Worm (Caenorhabditis elegans) whole organism, midembryonic: ENCODE measurements around the gene scp-1.
A peak's percentile ranks its signal among the peaks of the same experiment; 100 is the strongest.

Experiments used
- T22C8.4 ChIP-seq: fragments of 200-800 bp; sonication (Bioruptor generic); IDR thresholded peaks from 2 replicates; pipeline ENCODE4 v1.3.6; 2022; ENCODE audit warnings: missing genetic modification characterization, missing compliant biosample characterization
- cog-1 ChIP-seq: sonication (generic microtip); optimal IDR thresholded peaks from 2 replicates; lab custom pipeline; 2016; ENCODE audit warnings: missing genetic modification characterization, missing compliant biosample characterization
- flt-1 ChIP-seq: fragments of 200-800 bp; sonication (Bioruptor generic); IDR thresholded peaks from 2 replicates; pipeline ENCODE4 v1.3.6; 2022; ENCODE audit warnings: missing genetic modification characterization, missing compliant biosample characterization
- klf-2 ChIP-seq: fragments of 200-800 bp; sonication (Bioruptor generic); conservative IDR thresholded peaks from 2 replicates; pipeline ENCODE4 v1.3.6; 2022; ENCODE audit warnings: missing genetic modification reagents, missing genetic modification characterization, missing compliant biosample characterization
- med-1 ChIP-seq: sonication (generic microtip); optimal IDR thresholded peaks from 2 replicates; lab custom pipeline; 2017; ENCODE audit warnings: missing genetic modification characterization, mild to moderate bottlenecking, missing compliant biosample characterization, antibody characterized with exemption, missing genetic modification reagents; ENCODE audit not compliant: insufficient read depth
- ref-1 ChIP-seq: fragments of 200-800 bp; sonication (Bioruptor generic); conservative IDR thresholded peaks from 2 replicates; pipeline ENCODE4 v1.3.6; 2022; ENCODE audit warnings: missing genetic modification reagents, missing genetic modification characterization, missing compliant biosample characterization
- tab-1 ChIP-seq: fragments of 200-800 bp; sonication (Bioruptor generic); IDR thresholded peaks from 2 replicates; pipeline ENCODE4 v1.3.6; 2022; ENCODE audit warnings: missing genetic modification characterization, missing compliant biosample characterization
- ztf-23 ChIP-seq: fragments of 200-800 bp; sonication (Bioruptor generic); IDR thresholded peaks from 2 replicates; pipeline ENCODE4 v1.3.6; 2022; ENCODE audit warnings: missing genetic modification reagents, missing genetic modification characterization, missing compliant biosample characterization
- ztf-29 ChIP-seq: fragments of 200-800 bp; sonication (Bioruptor generic); IDR thresholded peaks from 2 replicates; pipeline ENCODE4 v1.3.6; 2022; ENCODE audit warnings: missing genetic modification reagents, missing genetic modification characterization, missing compliant biosample characterization

Gene scp-1

ce11 chrII:9305575-9305974, 28.2 kb upstream of the scp-1 start:
- no peak for TF ChIP-seq ref-1 (GFP tag; lab: Robert Waterston, UW)
- no peak for TF ChIP-seq T22C8.4 (GFP tag; lab: Robert Waterston, UW)
- no peak for TF ChIP-seq ztf-23
- no peak for TF ChIP-seq tab-1 (GFP tag; lab: Robert Waterston, UW)
- no peak for TF ChIP-seq flt-1
- TF ChIP-seq ztf-29 (GFP tag; lab: Robert Waterston, UW), result no peak
- TF ChIP-seq med-1 (GFP tag; lab: Kevin White, UChicago), result no peak
- no peak for TF ChIP-seq cog-1 (tag; lab: Kevin White, UChicago)
- no peak for TF ChIP-seq klf-2 (GFP tag; lab: Robert Waterston, UW)

ce11 chrII:9306835-9307234, 27.0 kb upstream of the scp-1 start:
- TF ChIP-seq ztf-23, result no peak
- no peak for TF ChIP-seq tab-1 (GFP tag; lab: Robert Waterston, UW)
- no peak for TF ChIP-seq ref-1 (GFP tag; lab: Robert Waterston, UW)
- TF ChIP-seq T22C8.4 (GFP tag; lab: Robert Waterston, UW), result no peak
- TF ChIP-seq klf-2 (GFP tag; lab: Robert Waterston, UW), result no peak
- no peak for TF ChIP-seq flt-1
- TF ChIP-seq ztf-29 (GFP tag; lab: Robert Waterston, UW), result no peak
- TF ChIP-seq cog-1 (tag; lab: Kevin White, UChicago), result no peak

ce11 chrII:9308614-9309046, 25.2 kb upstream of the scp-1 start:
- TF ChIP-seq tab-1 (GFP tag; lab: Robert Waterston, UW) (peak; percentile 59; the same call in 1 of the 2 replicates), ref-1 (GFP tag; lab: Robert Waterston, UW) (no peak), klf-2 (GFP tag; lab: Robert Waterston, UW) (no peak), flt-1 (0 out of 2 replicates have a peak, but pooled peaks have one; percentile 62), cog-1 (tag; lab: Kevin White, UChicago) (peak; percentile 59), ztf-23 (no peak), T22C8.4 (GFP tag; lab: Robert Waterston, UW) (no peak), ztf-29 (GFP tag; lab: Robert Waterston, UW) (no peak)

- no peak for TF ChIP-seq ref-1 (GFP tag; lab: Robert Waterston, UW)
- no peak for TF ChIP-seq tab-1 (GFP tag; lab: Robert Waterston, UW)
- no peak for TF ChIP-seq T22C8.4 (GFP tag; lab: Robert Waterston, UW)
- TF ChIP-seq klf-2 (GFP tag; lab: Robert Waterston, UW), result no peak
- TF ChIP-seq flt-1, result no peak
- no peak for TF ChIP-seq med-1 (GFP tag; lab: Kevin White, UChicago)
- TF ChIP-seq ztf-23, result no peak
- TF ChIP-seq cog-1 (tag; lab: Kevin White, UChicago), result no peak
- no peak for TF ChIP-seq ztf-29 (GFP tag; lab: Robert Waterston, UW)
These were observed 23.6 kb upstream of the scp-1 start, which contains the start of gene cam-1 for ce11 chrII:9310204-9310603. cam-1 (minus strand) TSS chrII:9310304.

- TF ChIP-seq tab-1 (GFP tag; lab: Robert Waterston, UW) (no peak), T22C8.4 (GFP tag; lab: Robert Waterston, UW) (no peak), ztf-23 (no peak), cog-1 (tag; lab: Kevin White, UChicago) (no peak), flt-1 (no peak), ref-1 (GFP tag; lab: Robert Waterston, UW) (no peak), med-1 (GFP tag; lab: Kevin White, UChicago) (no peak), klf-2 (GFP tag; lab: Robert Waterston, UW) (no peak), ztf-29 (GFP tag; lab: Robert Waterston, UW) (no peak)
These were observed 23.0 kb upstream of the scp-1 start for ce11 chrII:9310794-9311193.

ce11 chrII:9311702-9312101, 22.1 kb upstream of the scp-1 start:
- no peak for TF ChIP-seq flt-1
- no peak for TF ChIP-seq med-1 (GFP tag; lab: Kevin White, UChicago)
- TF ChIP-seq klf-2 (GFP tag; lab: Robert Waterston, UW), result no peak
- TF ChIP-seq ztf-23, result no peak
- TF ChIP-seq T22C8.4 (GFP tag; lab: Robert Waterston, UW), result no peak
- TF ChIP-seq ref-1 (GFP tag; lab: Robert Waterston, UW), result no peak
- no peak for TF ChIP-seq tab-1 (GFP tag; lab: Robert Waterston, UW)
- no peak for TF ChIP-seq cog-1 (tag; lab: Kevin White, UChicago)
- TF ChIP-seq ztf-29 (GFP tag; lab: Robert Waterston, UW), result no peak

ce11 chrII:9313335-9313734, 20.5 kb upstream of the scp-1 start:
- TF ChIP-seq ref-1 (GFP tag; lab: Robert Waterston, UW), result no peak
- no peak for TF ChIP-seq tab-1 (GFP tag; lab: Robert Waterston, UW)

- no peak for TF ChIP-seq ztf-23
- no peak for TF ChIP-seq tab-1 (GFP tag; lab: Robert Waterston, UW)
- no peak for TF ChIP-seq ztf-29 (GFP tag; lab: Robert Waterston, UW)
- TF ChIP-seq flt-1, result no peak
- no peak for TF ChIP-seq cog-1 (tag; lab: Kevin White, UChicago)
- TF ChIP-seq klf-2 (GFP tag; lab: Robert Waterston, UW), result no peak
- no peak for TF ChIP-seq T22C8.4 (GFP tag; lab: Robert Waterston, UW)
- no peak for TF ChIP-seq med-1 (GFP tag; lab: Kevin White, UChicago)
- TF ChIP-seq ref-1 (GFP tag; lab: Robert Waterston, UW), result no peak
These were observed 19.1 kb upstream of the scp-1 start for ce11 chrII:9314733-9315132.

- no peak for TF ChIP-seq flt-1
- TF ChIP-seq ref-1 (GFP tag; lab: Robert Waterston, UW), result no peak
- no peak for TF ChIP-seq tab-1 (GFP tag; lab: Robert Waterston, UW)
- TF ChIP-seq ztf-23, result no peak
- TF ChIP-seq klf-2 (GFP tag; lab: Robert Waterston, UW), result no peak
These were observed 18.1 kb upstream of the scp-1 start for ce11 chrII:9315692-9316091.

- TF ChIP-seq T22C8.4 (GFP tag; lab: Robert Waterston, UW) (no peak), ref-1 (GFP tag; lab: Robert Waterston, UW) (no peak), tab-1 (GFP tag; lab: Robert Waterston, UW) (no peak), med-1 (GFP tag; lab: Kevin White, UChicago) (no peak), ztf-29 (GFP tag; lab: Robert Waterston, UW) (no peak), klf-2 (GFP tag; lab: Robert Waterston, UW) (no peak)
These were observed 17.0 kb upstream of the scp-1 start for ce11 chrII:9316801-9317200.
